Fruit fly (Drosophila melanogaster) ovary, adult (tissue): ENCODE measurements around the gene CG45075.

Source experiments
- CG17801 ChIP-seq: fragments of 200-800 bp; optimal IDR thresholded peaks from 2 replicates; lab custom pipeline; 2019; ENCODE audit warnings: missing biosample characterization, mild to moderate bottlenecking, missing genetic modification characterization, moderate library complexity; ENCODE audit not compliant: partially characterized antibody

Gene CG45075

DNA sequence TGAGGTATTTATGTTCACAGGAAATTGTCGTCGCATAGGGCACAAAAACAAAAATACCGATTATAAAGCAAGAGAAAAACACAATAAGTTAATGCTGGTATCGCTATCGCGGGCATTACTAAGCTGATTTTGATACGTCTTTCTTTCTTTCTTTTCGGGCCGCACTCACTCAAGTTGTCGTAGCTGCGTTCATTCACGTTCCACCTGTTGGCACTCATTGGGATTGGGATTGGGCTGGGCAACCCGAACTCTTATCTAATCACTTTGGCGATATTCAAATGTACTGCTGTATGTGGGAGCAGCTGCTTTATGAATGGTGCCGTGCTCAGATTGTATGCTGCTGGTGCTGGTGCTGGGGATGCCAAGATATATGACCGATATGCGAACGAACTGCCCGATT lies 6.5 kb upstream of the CG45075 start:
- no peak for TF ChIP-seq CG17801 (GFP tag; lab: Kevin White, UChicago)

dm6 chr2L:6085733-6086317 lies 5.4 kb upstream of the CG45075 start:
- TF ChIP-seq CG17801 (GFP tag; lab: Kevin White, UChicago), result no peak

DNA sequence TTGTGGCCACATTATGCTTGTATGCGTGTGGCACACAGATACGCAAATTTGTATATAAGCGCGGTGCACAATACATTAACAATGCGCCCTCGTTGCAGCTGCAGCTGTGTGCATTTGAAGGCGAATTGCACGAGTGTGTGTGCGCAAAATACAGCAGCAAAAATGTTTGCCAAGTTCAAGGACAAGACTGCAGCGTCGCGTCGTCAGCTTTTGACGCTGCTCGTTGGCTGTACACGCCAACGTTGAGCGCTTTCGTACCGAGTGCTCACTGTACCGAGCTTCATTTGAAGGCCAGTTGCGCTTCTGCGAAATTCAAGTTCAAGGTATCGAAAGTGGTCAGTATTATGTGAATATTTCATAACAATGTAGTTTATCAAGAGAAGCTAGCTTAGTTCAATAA lies 4.4 kb upstream of the CG45075 start:
- no peak for TF ChIP-seq CG17801 (GFP tag; lab: Kevin White, UChicago)

- TF ChIP-seq CG17801 (GFP tag; lab: Kevin White, UChicago), result no peak
Observed at dm6 chr2L:6087685-6088084, 3.5 kb upstream of the CG45075 start.

DNA sequence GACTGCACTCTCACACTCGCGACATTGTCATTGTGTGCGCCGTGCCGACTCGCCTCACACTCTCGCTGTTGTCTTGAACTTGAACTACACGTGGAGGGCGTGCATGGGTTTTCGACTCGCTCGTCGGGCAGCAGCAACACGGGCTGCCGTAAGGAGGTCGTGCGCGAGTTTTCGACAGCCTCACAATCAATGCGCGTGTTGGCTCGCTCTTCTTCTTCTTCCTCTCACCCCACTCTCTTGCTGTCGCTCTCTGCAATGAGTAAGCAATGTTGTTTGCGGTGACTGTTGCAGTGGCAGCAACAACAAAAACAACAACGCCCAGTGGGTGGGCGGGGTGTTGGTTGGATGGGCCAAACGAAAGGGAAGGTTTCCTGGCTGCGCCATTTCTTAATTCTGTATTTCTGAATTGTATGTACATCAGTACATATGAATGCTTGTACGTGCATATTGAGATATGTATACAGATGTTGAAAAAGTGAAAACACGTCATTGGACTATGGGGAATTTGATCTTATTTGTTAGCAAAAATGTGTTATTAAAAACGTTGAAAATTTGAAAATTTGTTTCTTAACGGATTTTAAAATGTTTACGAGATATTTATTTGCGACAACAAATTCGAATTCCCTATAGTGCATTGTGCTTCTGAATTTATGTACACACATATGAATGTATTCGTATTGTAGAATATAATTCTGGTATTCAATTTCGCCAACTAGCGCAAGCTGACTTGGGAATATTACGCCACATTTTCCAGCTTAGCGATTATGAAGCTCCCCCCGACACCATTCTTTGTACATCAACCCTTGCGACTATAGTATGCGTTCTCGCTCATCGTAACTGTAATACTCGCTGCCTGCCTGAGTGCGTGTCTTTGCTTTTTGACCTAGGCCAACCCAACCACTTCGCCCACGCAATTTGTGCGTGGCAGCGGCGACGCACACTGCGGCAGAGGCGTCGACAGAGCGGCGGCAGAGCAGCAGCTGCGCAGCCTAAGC lies 2.5 kb upstream of the CG45075 start:
- TF ChIP-seq CG17801 (GFP tag; lab: Kevin White, UChicago), result peak; percentile 75

DNA sequence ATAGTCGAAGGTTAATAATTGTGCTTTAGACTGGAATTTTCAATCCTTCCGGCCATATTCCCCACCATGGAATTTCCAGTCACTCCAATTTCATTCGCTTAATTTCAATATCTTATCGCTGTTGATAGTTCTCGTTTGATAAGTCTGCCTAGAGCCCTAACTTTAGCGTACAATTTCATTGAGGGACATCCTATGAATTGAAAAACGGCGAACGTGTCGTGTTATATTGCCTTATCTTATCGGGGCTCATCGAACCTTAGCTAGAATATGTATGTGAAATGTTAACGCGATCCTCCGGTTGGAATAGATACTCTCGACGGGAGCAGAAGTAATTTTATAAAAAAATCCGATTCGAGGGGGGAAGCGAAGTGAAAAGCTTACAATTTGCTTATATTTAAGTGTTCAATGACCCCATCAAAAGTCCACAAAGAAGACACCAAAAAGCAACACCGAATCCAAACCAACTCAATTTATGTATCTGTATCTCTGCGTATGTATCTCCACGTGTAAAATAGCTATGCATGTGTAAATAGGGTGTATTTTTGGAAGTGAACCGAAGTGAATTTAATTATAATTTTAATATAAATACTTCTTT lies 1.5 kb upstream of the CG45075 start:
- no peak for TF ChIP-seq CG17801 (GFP tag; lab: Kevin White, UChicago)

- no peak for TF ChIP-seq CG17801 (GFP tag; lab: Kevin White, UChicago)
Observed at dm6 chr2L:6090365-6090764, 847 bp upstream of the CG45075 start.

dm6 chr2L:6092300-6092699 lies 1.1 kb downstream of the CG45075 start:
- no peak for TF ChIP-seq CG17801 (GFP tag; lab: Kevin White, UChicago)

dm6 chr2L:6098479-6099269 lies 7.5 kb downstream of the CG45075 start, which contains the start of gene CG9175:
CG9175 (minus strand) TSS chr2L:6098966.
- peak; percentile 30 for TF ChIP-seq CG17801 (GFP tag; lab: Kevin White, UChicago)

- TF ChIP-seq CG17801 (GFP tag; lab: Kevin White, UChicago), result no peak
Observed at dm6 chr2L:6099270-6099644, 8.0 kb downstream of the CG45075 start.

DNA sequence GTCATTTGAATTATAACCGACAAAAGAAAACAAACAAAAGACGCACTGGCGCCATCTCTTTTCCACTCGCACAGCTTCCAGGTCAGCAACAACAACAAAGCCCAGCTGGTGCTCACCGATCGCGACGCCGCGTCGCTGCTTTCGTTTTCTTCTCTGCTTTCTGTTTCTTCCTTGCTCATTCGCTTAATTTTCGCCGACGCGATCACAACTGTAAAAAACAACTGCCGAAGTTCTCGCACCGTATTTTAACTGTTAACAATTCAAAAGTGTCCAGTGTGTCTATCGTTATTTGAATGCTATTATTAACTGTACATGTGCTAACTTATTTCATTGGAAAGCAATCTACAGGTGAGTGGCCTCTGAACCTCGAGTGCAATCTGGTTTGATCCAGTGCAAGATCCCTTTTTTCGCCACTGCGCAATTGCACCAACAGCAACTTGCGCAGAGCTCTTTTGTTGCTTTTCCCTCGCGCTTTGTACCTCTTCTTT lies 9.0 kb downstream of the CG45075 start, which contains the start of gene stai:
Gene stai (plus strand): TSS at position 176 of the 488 bp plus-strand sequence.
- TF ChIP-seq CG17801 (GFP tag; lab: Kevin White, UChicago), result peak; percentile 59

DNA sequence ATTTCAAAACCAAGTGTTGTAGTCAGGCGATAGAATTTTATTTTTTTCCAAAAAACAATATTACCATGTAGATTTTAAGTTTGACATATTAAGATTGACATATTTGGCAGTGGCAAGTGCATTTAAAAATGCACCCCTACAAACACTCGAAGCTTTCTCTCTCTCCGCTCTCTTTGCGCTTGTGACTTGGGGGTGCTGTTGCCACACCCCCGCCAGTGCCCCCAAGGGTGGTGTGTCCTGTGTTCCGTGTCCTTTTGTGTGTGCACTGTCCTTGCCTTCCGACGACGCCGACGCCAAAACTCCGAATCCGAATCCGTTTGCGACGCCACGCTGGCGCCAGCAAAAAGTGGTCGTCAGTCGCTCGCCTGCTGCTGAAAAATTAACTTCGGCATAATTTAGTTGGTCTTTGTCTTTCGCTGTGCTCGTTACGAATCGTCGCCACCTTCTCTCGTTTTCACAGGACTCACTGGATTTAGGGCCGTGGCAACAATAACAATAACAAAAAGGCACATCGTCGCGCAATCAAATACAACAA lies 18.2 kb downstream of the CG45075 start:
- TF ChIP-seq CG17801 (GFP tag; lab: Kevin White, UChicago), result no peak

DNA sequence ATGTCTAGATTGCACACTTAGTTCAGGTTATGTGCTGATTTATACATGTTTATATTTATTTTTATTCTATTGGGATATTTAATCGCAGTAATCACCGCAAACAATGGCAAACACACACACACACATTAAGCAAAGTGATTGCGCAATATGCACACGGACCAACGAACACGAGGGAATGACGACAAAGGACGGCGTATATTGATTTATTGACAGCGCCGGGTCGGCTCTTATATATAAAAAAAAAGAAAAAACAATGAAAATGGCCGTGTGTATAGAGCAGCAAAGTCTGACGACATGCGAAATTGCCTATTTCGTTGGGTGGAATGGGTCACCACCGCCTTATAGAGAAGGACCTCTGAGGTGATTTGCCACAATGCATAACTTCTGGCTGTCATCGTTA lies 19.6 kb downstream of the CG45075 start:
- no peak for TF ChIP-seq CG17801 (GFP tag; lab: Kevin White, UChicago)

dm6 chr2L:6118212-6118611 lies 27.0 kb downstream of the CG45075 start, which contains the start of gene CG31642:
CG31642 (plus strand) TSS chr2L:6118512.
- no peak for TF ChIP-seq CG17801 (GFP tag; lab: Kevin White, UChicago)
